Worm (Caenorhabditis elegans) whole organism, L2 larva: Measurements from ENCODE around the gene frm-8.
A peak's percentile ranks its signal among the peaks of the same experiment; 100 is the strongest.

Experiments
- ceh-82 ChIP-seq: fragments of 150-350 bp; optimal IDR thresholded peaks from 2 replicates; lab custom pipeline; 2014; ENCODE audit warnings: missing biosample characterization, missing genetic modification characterization
- egl-27 ChIP-seq: sonication (generic microtip); optimal IDR thresholded peaks from 3 replicates; lab custom pipeline; 2017; ENCODE audit warnings: missing biosample characterization, missing genetic modification reagents, missing genetic modification characterization
- fos-1 ChIP-seq: fragments of 150-350 bp; optimal IDR thresholded peaks from 2 replicates; lab custom pipeline; 2014; ENCODE audit warnings: missing biosample characterization, missing genetic modification characterization
- nhr-10 ChIP-seq: sonication (generic microtip); optimal IDR thresholded peaks from 2 replicates; lab custom pipeline; 2017; ENCODE audit warnings: missing biosample characterization, missing genetic modification characterization
- nhr-25 ChIP-seq: fragments of 150-350 bp; sonication (generic microtip); optimal IDR thresholded peaks from 3 replicates; lab custom pipeline; 2014; ENCODE audit warnings: missing biosample characterization, missing genetic modification characterization
- nhr-77 ChIP-seq: fragments of 150-350 bp; optimal IDR thresholded peaks from 2 replicates; lab custom pipeline; 2014; ENCODE audit warnings: missing biosample characterization, missing genetic modification characterization
- skn-1 ChIP-seq: sonication (generic microtip); optimal IDR thresholded peaks from 2 replicates; lab custom pipeline; 2017; ENCODE audit warnings: missing biosample characterization, missing genetic modification characterization
- unc-62 ChIP-seq: fragments of 150-350 bp; optimal IDR thresholded peaks from 2 replicates; lab custom pipeline; 2014; ENCODE audit warnings: missing biosample characterization, missing genetic modification reagents, missing genetic modification characterization
- ztf-11 ChIP-seq: sonication (generic microtip); optimal IDR thresholded peaks from 2 replicates; lab custom pipeline; 2017; ENCODE audit warnings: missing biosample characterization, missing genetic modification characterization

DNA sequence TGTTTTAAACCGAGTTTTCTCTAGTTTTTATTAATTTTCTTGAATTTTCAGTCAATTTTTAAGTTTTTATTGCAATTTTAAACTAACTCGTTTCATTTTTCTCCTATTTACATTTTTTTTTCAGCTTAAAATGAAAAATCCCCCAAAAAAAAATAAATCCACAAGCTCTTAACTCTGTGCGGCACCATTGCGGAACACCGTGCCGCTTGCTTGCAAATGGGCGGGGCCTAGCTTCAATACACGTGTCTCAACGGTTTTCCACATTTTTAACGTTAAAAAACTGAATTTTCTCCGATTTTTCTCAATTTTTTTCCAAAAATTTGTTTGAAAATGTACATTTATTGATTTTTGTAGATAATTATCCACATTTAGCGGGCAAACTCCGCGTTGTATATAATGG, 44.0 kb downstream of the frm-8 start, which contains the start of gene R148.3:
- TF ChIP-seq egl-27: no peak
- TF ChIP-seq skn-1 (tag; lab: Kevin White, UChicago): no peak
- no peak for TF ChIP-seq nhr-77 (tag; lab: Kevin White, UChicago)
- no peak for TF ChIP-seq ztf-11
- TF ChIP-seq nhr-25 (tag; lab: Kevin White, UChicago): peak; percentile 37
- TF ChIP-seq fos-1 (tag; lab: Kevin White, UChicago): no peak
- TF ChIP-seq unc-62 (GFP tag; lab: Kevin White, UChicago): no peak
- TF ChIP-seq ceh-82 (tag; lab: Kevin White, UChicago): no peak
- TF ChIP-seq nhr-10 (tag; lab: Kevin White, UChicago): no peak
